Worm (Caenorhabditis elegans): ENCODE results near the gene C17F4.8.
"Not testable (repeated sequence)": the region's sequence is repeated elsewhere in the genome, so short reads cannot be mapped to it uniquely, and the experiment has no call there.

C17F4.8 gene

DNA sequence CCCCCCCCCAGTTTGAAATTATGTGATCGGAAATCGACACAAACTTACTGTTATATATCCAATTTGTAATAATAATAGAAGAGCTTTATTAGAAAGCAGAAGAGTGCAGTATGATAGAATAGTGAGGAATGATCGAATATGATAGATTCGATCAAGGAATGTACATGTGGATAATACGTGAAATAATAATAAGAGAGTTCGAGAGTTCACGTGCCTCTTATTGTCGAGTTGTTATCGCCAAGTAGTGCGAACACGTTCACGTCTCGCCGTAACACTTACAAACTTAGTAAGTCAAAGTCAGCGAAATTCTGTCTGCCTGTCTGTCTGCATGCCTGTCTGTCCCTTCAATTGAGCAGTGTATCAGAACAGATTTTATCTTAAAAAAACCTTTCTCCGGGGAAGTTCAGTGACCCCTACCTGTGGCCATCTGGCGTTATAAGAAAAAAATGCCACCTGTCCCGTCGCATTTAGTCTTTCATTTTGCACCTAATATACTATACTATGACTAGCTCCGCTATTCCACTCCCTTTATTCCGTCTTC is 51.3 kb downstream of the C17F4.8 start, which contains the start of the genes Y27F2A.6 and Y27F2A.8:
TSS of gene Y27F2A.6 (minus strand) at position 101 of the 541 bp plus-strand sequence.
TSS of gene Y27F2A.8 (plus strand) at position 491 of the 541 bp plus-strand sequence.
- TF ChIP-seq nhr-42 (GFP tag; IDR thresholded peaks at IDR 0.05); T20F7.1 (GFP tag; optimal IDR thresholded peaks at IDR 0.05); Y5F2A.4 (GFP tag; optimal IDR thresholded peaks at IDR 0.05): not testable (repeated sequence)
